Worm (Caenorhabditis elegans) whole organism, L3 larva: ENCODE data around the gene R11G10.3.
A peak's percentile ranks its signal among the peaks of the same experiment; 100 is the strongest.

Experiments used
- ama-1 ChIP-seq: fragments of 150-350 bp; optimal IDR thresholded peaks from 2 replicates; lab custom pipeline; 2018
- ceh-82 ChIP-seq: fragments of 150-350 bp; optimal IDR thresholded peaks from 2 replicates; lab custom pipeline; 2014; ENCODE audit warnings: missing biosample characterization, missing genetic modification characterization
- elt-3 ChIP-seq, 3 experiments: fragments of 150-350 bp in 1 of 3; sonication (generic microtip) in 2 of 3; optimal IDR thresholded peaks; 2 replicates in 2 of 3; 4 replicates in 1 of 3; lab custom pipeline; 2014 to 2017; ENCODE audit warnings: missing biosample characterization in 3 of 3, missing genetic modification characterization in 3 of 3
- jun-1 ChIP-seq: fragments of 150-350 bp; optimal IDR thresholded peaks from 2 replicates; lab custom pipeline; 2014; ENCODE audit warnings: missing biosample characterization, missing genetic modification reagents, missing genetic modification characterization
- lsy-12 ChIP-seq: sonication (generic microtip); optimal IDR thresholded peaks from 2 replicates; lab custom pipeline; 2016; ENCODE audit warnings: mild to moderate bottlenecking, missing genetic modification characterization, missing compliant biosample characterization
- nhr-11 ChIP-seq: fragments of 150-350 bp; optimal IDR thresholded peaks from 2 replicates; lab custom pipeline; 2014; ENCODE audit warnings: missing biosample characterization, missing genetic modification characterization
- nhr-12 ChIP-seq: fragments of 150-350 bp; optimal IDR thresholded peaks from 2 replicates; lab custom pipeline; 2014; ENCODE audit warnings: missing biosample characterization, missing genetic modification characterization
- nhr-28 ChIP-seq: fragments of 150-350 bp; optimal IDR thresholded peaks from 2 replicates; lab custom pipeline; 2014; ENCODE audit warnings: missing biosample characterization, missing genetic modification characterization
- nhr-76 ChIP-seq: fragments of 150-350 bp; sonication (generic microtip); optimal IDR thresholded peaks from 5 replicates; lab custom pipeline; 2014; ENCODE audit warnings: missing biosample characterization, missing genetic modification characterization
- pqm-1 ChIP-seq: fragments of 150-350 bp; optimal IDR thresholded peaks from 2 replicates; lab custom pipeline; 2017; ENCODE audit warnings: missing biosample characterization, missing genetic modification characterization, inconsistent platforms
- tbx-2 ChIP-seq: sonication (generic microtip); optimal IDR thresholded peaks from 2 replicates; lab custom pipeline; 2016; ENCODE audit warnings: mild to moderate bottlenecking, missing genetic modification characterization, missing compliant biosample characterization
- unc-39 ChIP-seq: sonication (generic microtip); optimal IDR thresholded peaks from 4 replicates; lab custom pipeline; 2017; ENCODE audit warnings: missing biosample characterization, missing genetic modification characterization
- zag-1 ChIP-seq: fragments of 150-350 bp; optimal IDR thresholded peaks from 2 replicates; lab custom pipeline; 2014; ENCODE audit warnings: missing biosample characterization, missing genetic modification characterization
- ztf-4 ChIP-seq: fragments of 150-350 bp; optimal IDR thresholded peaks from 2 replicates; lab custom pipeline; 2014; ENCODE audit warnings: missing biosample characterization, missing genetic modification characterization

DNA sequence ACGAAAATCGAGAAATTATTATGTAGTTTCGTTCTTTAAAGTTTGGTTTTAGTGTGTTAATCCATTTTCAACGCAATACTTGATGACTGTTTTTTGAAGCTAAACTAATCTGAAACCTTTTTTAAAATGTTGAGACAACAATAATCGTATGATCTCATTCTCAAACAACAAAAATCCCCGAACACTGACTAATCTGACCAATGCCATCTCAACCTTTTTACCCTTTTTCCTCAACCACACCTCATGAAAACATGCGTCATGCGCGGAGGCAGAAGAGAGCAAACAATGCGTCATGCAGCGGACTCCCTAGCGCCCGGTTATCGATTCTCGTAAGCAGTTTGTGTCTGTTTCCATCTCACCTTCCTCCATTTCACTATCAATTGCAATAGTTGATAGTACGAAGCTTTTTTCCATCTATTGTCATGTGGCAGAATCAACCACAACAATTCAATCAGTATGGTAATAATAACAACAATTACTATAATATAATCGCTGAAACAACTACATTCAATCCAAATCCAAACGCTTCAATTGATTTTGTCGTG is 48.5 kb downstream of the R11G10.3 start, which contains the start of gene C50B8.4:
- no peak for TF ChIP-seq ztf-4
- no peak for TF ChIP-seq jun-1 (tag; lab: Kevin White, UChicago)
- TF ChIP-seq tbx-2 (tag; lab: Kevin White, UChicago) = no peak
- no peak for TF ChIP-seq nhr-28
- no peak for TF ChIP-seq nhr-11
- no peak for TF ChIP-seq nhr-12 (tag; lab: Kevin White, UChicago)
- no peak for TF ChIP-seq lsy-12 (tag; lab: Kevin White, UChicago)
- no peak for TF ChIP-seq ceh-82 (tag; lab: Kevin White, UChicago)
- no peak for TF ChIP-seq ama-1 (lab: Kevin White, UChicago)
- TF ChIP-seq elt-3 (tag; optimal IDR thresholded peaks at IDR 0.05; lab: Kevin White, UChicago) = no peak
- TF ChIP-seq nhr-76 (tag; lab: Kevin White, UChicago) = no peak
- no peak for TF ChIP-seq unc-39 (tag; lab: Kevin White, UChicago)
- peak; percentile 64 for TF ChIP-seq pqm-1 (tag; lab: Kevin White, UChicago)
- TF ChIP-seq zag-1 = no peak
